Fruit fly (Drosophila melanogaster) whole organism, wandering third instar larva: ENCODE measurements around the gene CG14024.

Experiments
- Abd-B ChIP-seq: fragments of >200 bp; optimal IDR thresholded peaks from 2 replicates; lab custom pipeline; 2017; ENCODE audit warnings: missing biosample characterization, missing genetic modification characterization
- CG32264 ChIP-seq: fragments of 200-800 bp; sonication (Bioruptor generic); optimal IDR thresholded peaks from 2 replicates; lab custom pipeline; 2016; ENCODE audit warnings: missing biosample characterization, missing genetic modification characterization
- CG9705 ChIP-seq: fragments of 200-800 bp; sonication (Bioruptor generic); optimal IDR thresholded peaks from 2 replicates; lab custom pipeline; 2018; ENCODE audit warnings: missing biosample characterization, mild to moderate bottlenecking, missing genetic modification characterization
- CrebA ChIP-seq: fragments of 200-800 bp; sonication (Bioruptor generic); optimal IDR thresholded peaks from 2 replicates; lab custom pipeline; 2016; ENCODE audit warnings: missing biosample characterization, mild to moderate bottlenecking, missing genetic modification characterization, borderline replicate concordance
- Dfd ChIP-seq: fragments of >200 bp; optimal IDR thresholded peaks from 2 replicates; lab custom pipeline; 2017; ENCODE audit warnings: missing biosample characterization, missing genetic modification characterization
- Dif ChIP-seq: fragments of 200-275, 200-300 bp; sonication (Bioruptor generic); optimal IDR thresholded peaks from 2 replicates; lab custom pipeline; 2018; ENCODE audit warnings: missing biosample characterization, missing genetic modification characterization; ENCODE audit not compliant: partially characterized antibody
- GATAd ChIP-seq: sonication (Bioruptor generic); optimal IDR thresholded peaks from 2 replicates; lab custom pipeline; 2016; ENCODE audit warnings: missing biosample characterization, missing genetic modification characterization
- HLH106 ChIP-seq: fragments of 200-800 bp; optimal IDR thresholded peaks from 3 replicates; lab custom pipeline; 2019; ENCODE audit warnings: missing biosample characterization, mild to moderate bottlenecking, missing genetic modification characterization, moderate library complexity
- Hnf4 ChIP-seq: fragments of 200-800 bp; sonication (Bioruptor generic); optimal IDR thresholded peaks from 2 replicates; lab custom pipeline; 2016; ENCODE audit warnings: missing biosample characterization, mild to moderate bottlenecking, missing genetic modification characterization
- Hr78 ChIP-seq: fragments of >200 bp; optimal IDR thresholded peaks from 2 replicates; lab custom pipeline; 2017; ENCODE audit warnings: missing biosample characterization, missing genetic modification characterization
- Hr83 ChIP-seq: fragments of 200-300 bp; sonication (Bioruptor generic); optimal IDR thresholded peaks from 2 replicates; lab custom pipeline; 2016; ENCODE audit warnings: missing biosample characterization, mild to moderate bottlenecking, missing genetic modification characterization, moderate library complexity; ENCODE audit not compliant: poor library complexity, severe bottlenecking
- Jra ChIP-seq: sonication (Bioruptor generic); optimal IDR thresholded peaks from 2 replicates; lab custom pipeline; 2016; ENCODE audit warnings: missing biosample characterization, missing genetic modification characterization
- Mio ChIP-seq: sonication (Bioruptor generic); optimal IDR thresholded peaks from 2 replicates; lab custom pipeline; 2016; ENCODE audit warnings: missing biosample characterization, missing genetic modification characterization
- Myc ChIP-seq: fragments of >200 bp; optimal IDR thresholded peaks from 2 replicates; lab custom pipeline; 2017
- N ChIP-seq: fragments of >200 bp; optimal IDR thresholded peaks from 2 replicates; lab custom pipeline; 2018; ENCODE audit warnings: missing biosample characterization, missing external identifiers, missing genetic modification characterization
- OdsH ChIP-seq: fragments of 200-800 bp; sonication (Bioruptor generic); optimal IDR thresholded peaks from 2 replicates; lab custom pipeline; 2016; ENCODE audit warnings: missing biosample characterization, mild to moderate bottlenecking, missing genetic modification characterization
- Rel ChIP-seq, 2 experiments: fragments of 200-800 bp; sonication (Bioruptor generic) in 1 of 2; optimal IDR thresholded peaks; 2 replicates in 1 of 2; 3 replicates in 1 of 2; lab custom pipeline; 2016 to 2019; ENCODE audit warnings: mild to moderate bottlenecking in 2 of 2, missing biosample characterization in 2 of 2, missing genetic modification characterization in 2 of 2, moderate library complexity in 1 of 2
- Sp1 ChIP-seq: fragments of 200-800 bp; sonication (Bioruptor generic); optimal IDR thresholded peaks from 3 replicates; lab custom pipeline; 2019; ENCODE audit warnings: missing biosample characterization, mild to moderate bottlenecking, missing genetic modification characterization, moderate library complexity
- Vsx2 ChIP-seq: fragments of 200-300, 225-300 bp; sonication (Bioruptor generic); optimal IDR thresholded peaks from 2 replicates; lab custom pipeline; 2018; ENCODE audit warnings: missing biosample characterization, missing genetic modification characterization; ENCODE audit not compliant: partially characterized antibody
- br ChIP-seq: fragments of 200-800 bp; sonication (Bioruptor generic); optimal IDR thresholded peaks from 2 replicates; lab custom pipeline; 2016; ENCODE audit warnings: missing biosample characterization, missing genetic modification characterization
- brk ChIP-seq: fragments of 200-800 bp; sonication (Bioruptor generic); optimal IDR thresholded peaks from 2 replicates; lab custom pipeline; 2016; ENCODE audit warnings: missing biosample characterization, mild to moderate bottlenecking, missing genetic modification characterization
- dl ChIP-seq, 2 experiments: fragments of 175-275, 200-275 bp in 1 of 2; fragments of 200-275 bp in 1 of 2; sonication (Bioruptor generic); optimal IDR thresholded peaks; lab custom pipeline; 2018; ENCODE audit warnings: mild to moderate bottlenecking in 2 of 2, missing biosample characterization in 2 of 2, missing genetic modification characterization in 2 of 2, moderate library complexity in 2 of 2; ENCODE audit not compliant: partially characterized antibody in 2 of 2, insufficient read depth in 1 of 2
- dmrt93B ChIP-seq: fragments of 200-800 bp; sonication (Bioruptor generic); optimal IDR thresholded peaks from 2 replicates; lab custom pipeline; 2018; ENCODE audit warnings: missing biosample characterization, mild to moderate bottlenecking, missing genetic modification characterization
- dsf ChIP-seq: sonication (Bioruptor generic); optimal IDR thresholded peaks from 2 replicates; lab custom pipeline; 2016; ENCODE audit warnings: missing biosample characterization, missing genetic modification characterization, borderline replicate concordance
- ey ChIP-seq: fragments of 200-800 bp; sonication (Bioruptor generic); optimal IDR thresholded peaks from 2 replicates; lab custom pipeline; 2016; ENCODE audit warnings: missing biosample characterization, missing genetic modification characterization
- foxo ChIP-seq, 2 experiments: fragments of 200-800 bp; sonication (Bioruptor generic); optimal IDR thresholded peaks; 2 replicates in 1 of 2; 3 replicates in 1 of 2; lab custom pipeline; 2016 to 2017; ENCODE audit warnings: missing biosample characterization in 2 of 2, missing genetic modification characterization in 2 of 2
- fru ChIP-seq: fragments of 200-800 bp; sonication (Bioruptor generic); optimal IDR thresholded peaks from 3 replicates; lab custom pipeline; 2016; ENCODE audit warnings: missing biosample characterization, mild to moderate bottlenecking, missing genetic modification characterization
- h ChIP-seq: fragments of 200-800 bp; sonication (Bioruptor generic); optimal IDR thresholded peaks from 3 replicates; lab custom pipeline; 2016; ENCODE audit warnings: missing biosample characterization, mild to moderate bottlenecking, missing genetic modification characterization
- jim ChIP-seq: fragments of 175-275, 200-325 bp; sonication (Bioruptor generic); optimal IDR thresholded peaks from 2 replicates; lab custom pipeline; 2016; ENCODE audit warnings: missing biosample characterization, mild to moderate bottlenecking, missing genetic modification characterization
- lola ChIP-seq: fragments of >200 bp; optimal IDR thresholded peaks from 2 replicates; lab custom pipeline; 2017; ENCODE audit warnings: missing biosample characterization, missing genetic modification characterization
- pan ChIP-seq: fragments of >200 bp; optimal IDR thresholded peaks from 2 replicates; lab custom pipeline; 2017
- psq ChIP-seq: fragments of 200-800 bp; sonication (Bioruptor generic); optimal IDR thresholded peaks from 3 replicates; lab custom pipeline; 2017; ENCODE audit warnings: missing biosample characterization, mild to moderate bottlenecking, missing genetic modification characterization, moderate library complexity
- rgr ChIP-seq: fragments of 200-800 bp; sonication (Bioruptor generic); optimal IDR thresholded peaks from 3 replicates; lab custom pipeline; 2016; ENCODE audit warnings: missing biosample characterization, mild to moderate bottlenecking, missing genetic modification characterization
- sage ChIP-seq: fragments of 200-800 bp; sonication (Bioruptor generic); optimal IDR thresholded peaks from 2 replicates; lab custom pipeline; 2016; ENCODE audit warnings: missing biosample characterization, mild to moderate bottlenecking, missing genetic modification characterization
- sv ChIP-seq: fragments of 200-800 bp; sonication (Bioruptor generic); optimal IDR thresholded peaks from 3 replicates; lab custom pipeline; 2016; ENCODE audit warnings: missing biosample characterization, missing genetic modification characterization
- tai ChIP-seq: sonication (Bioruptor generic); optimal IDR thresholded peaks from 2 replicates; lab custom pipeline; 2016; ENCODE audit warnings: missing biosample characterization, missing genetic modification characterization
- usp ChIP-seq: fragments of >200 bp; optimal IDR thresholded peaks from 2 replicates; lab custom pipeline; 2017; ENCODE audit warnings: missing biosample characterization, missing genetic modification characterization
- woc ChIP-seq: sonication (Bioruptor generic); optimal IDR thresholded peaks from 2 replicates; lab custom pipeline; 2016; ENCODE audit warnings: missing biosample characterization, mild to moderate bottlenecking, missing genetic modification characterization

Gene CG14024

dm6 chr2L:5295245-5295572 lies 19.5 kb downstream of the CG14024 start:
- TF ChIP-seq sv (GFP tag; lab: Kevin White, UChicago), result no peak
- TF ChIP-seq jim (GFP tag; lab: Kevin White, UChicago), result no peak
- TF ChIP-seq br, result peak; percentile 32
- no peak for TF ChIP-seq Hr83 (GFP tag; lab: Kevin White, UChicago)
- TF ChIP-seq dsf (GFP tag; lab: Kevin White, UChicago), result no peak
- no peak for TF ChIP-seq brk (GFP tag; lab: Kevin White, UChicago)
- TF ChIP-seq pan, result no peak
- no peak for TF ChIP-seq CrebA
- peak; percentile 46 for TF ChIP-seq sage (GFP tag; lab: Kevin White, UChicago)
- no peak for TF ChIP-seq tai (GFP tag; lab: Kevin White, UChicago)
- peak; percentile 23 for TF ChIP-seq fru (GFP tag; lab: Kevin White, UChicago)
- TF ChIP-seq, all 38 proteins: peak for 3

- no peak for TF ChIP-seq lola (GFP tag; lab: Kevin White, UChicago)
- TF ChIP-seq rgr (GFP tag; lab: Kevin White, UChicago), result peak; percentile 32
- no peak for TF ChIP-seq Abd-B (GFP tag; lab: Kevin White, UChicago)
- TF ChIP-seq HLH106 (tag; lab: Kevin White, UChicago), result peak; percentile 39
- TF ChIP-seq Dfd (GFP tag; lab: Kevin White, UChicago), result no peak
- no peak for TF ChIP-seq pan
- peak; percentile 55 for TF ChIP-seq CrebA
- TF ChIP-seq Rel (GFP tag; optimal IDR thresholded peaks at IDR 0.05; lab: Kevin White, UChicago), result no peak
- peak; percentile 68 for TF ChIP-seq Rel (tag; optimal IDR thresholded peaks at IDR 0.05; lab: Kevin White, UChicago)
- TF ChIP-seq ey (GFP tag; lab: Kevin White, UChicago), result peak; percentile 13
- peak; percentile 4 for TF ChIP-seq N
- TF ChIP-seq dsf (GFP tag; lab: Kevin White, UChicago), result no peak
- TF ChIP-seq usp (GFP tag; lab: Kevin White, UChicago), result no peak
- peak; percentile 48 for TF ChIP-seq brk (GFP tag; lab: Kevin White, UChicago)
- no peak for TF ChIP-seq sage (GFP tag; lab: Kevin White, UChicago)
- TF ChIP-seq Vsx2 (GFP tag; lab: Kevin White, UChicago), result peak; percentile 48
- no peak for TF ChIP-seq Hr78 (GFP tag; lab: Kevin White, UChicago)
- TF ChIP-seq CG9705 (GFP tag; lab: Kevin White, UChicago), result no peak
- peak in 1 of 2 experiments; percentile 22 for TF ChIP-seq foxo (GFP tag; optimal IDR thresholded peaks at IDR 0.05; lab: Kevin White, UChicago)
- peak; percentile 31 for TF ChIP-seq OdsH (GFP tag; lab: Kevin White, UChicago)
- TF ChIP-seq psq (GFP tag; lab: Kevin White, UChicago), result peak; percentile 76
- no peak for TF ChIP-seq Sp1 (GFP tag; lab: Kevin White, UChicago)
- TF ChIP-seq Hnf4 (GFP tag; lab: Kevin White, UChicago), result peak; percentile 75
- TF ChIP-seq CG32264, result no peak
- no peak for TF ChIP-seq dl (GFP tag; optimal IDR thresholded peaks at IDR 0.05; lab: Kevin White, UChicago; ENCODE audit: insufficient read depth in 1 of 2, partially characterized antibody in 2 of 2)
- TF ChIP-seq jim (GFP tag; lab: Kevin White, UChicago), result no peak
- TF ChIP-seq dmrt93B (GFP tag; lab: Kevin White, UChicago), result no peak
- no peak for TF ChIP-seq br
- TF ChIP-seq fru (GFP tag; lab: Kevin White, UChicago), result peak; percentile 43
- peak; percentile 38 for TF ChIP-seq Jra
- TF ChIP-seq Myc (lab: Kevin White, UChicago), result no peak
- peak; percentile 42 for TF ChIP-seq woc
- TF ChIP-seq h (GFP tag; lab: Kevin White, UChicago), result peak; percentile 50
- TF ChIP-seq Dif (GFP tag; lab: Kevin White, UChicago), result peak; percentile 27
- no peak for TF ChIP-seq Mio (GFP tag; lab: Kevin White, UChicago)
- no peak for TF ChIP-seq sv (GFP tag; lab: Kevin White, UChicago)
- TF ChIP-seq GATAd (GFP tag; lab: Kevin White, UChicago), result peak; percentile 27
- peak; percentile 30 for TF ChIP-seq tai (GFP tag; lab: Kevin White, UChicago)
- peak; percentile 22 for TF ChIP-seq Hr83 (GFP tag; lab: Kevin White, UChicago)
Measured at dm6 chr2L:5294392-5295244, 20.1 kb downstream of the CG14024 start.
